Fruit fly (Drosophila melanogaster) whole organism, embryonic: Measurements from ENCODE around the gene Mtch.

Experiments used
- Asciz ChIP-seq: fragments of 200-800 bp; sonication (Bioruptor generic); optimal IDR thresholded peaks from 2 replicates; lab custom pipeline; 2017; ENCODE audit warnings: missing biosample characterization, mild to moderate bottlenecking, missing genetic modification characterization, missing genetic modification reagents
- C15 ChIP-seq: fragments of 200-800 bp; sonication (Bioruptor generic); IDR thresholded peaks from 3 replicates; pipeline ENCODE4 v1.3.6; 2022; ENCODE audit warnings: missing biosample characterization, missing genetic modification characterization
- CG10147 ChIP-seq: fragments of 200-800 bp; sonication (Bioruptor generic); optimal IDR thresholded peaks from 2 replicates; lab custom pipeline; 2019; ENCODE audit warnings: missing biosample characterization, mild to moderate bottlenecking, missing genetic modification characterization, moderate library complexity
- CG11398 ChIP-seq: fragments of 200-800 bp; sonication (Bioruptor generic); optimal IDR thresholded peaks from 2 replicates; lab custom pipeline; 2016; ENCODE audit warnings: missing biosample characterization, missing genetic modification characterization
- CG15073 ChIP-seq: fragments of 200-800 bp; sonication (Bioruptor generic); optimal IDR thresholded peaks from 2 replicates; lab custom pipeline; 2016; ENCODE audit warnings: missing biosample characterization, missing genetic modification characterization
- CG1529 ChIP-seq: fragments of 200-800 bp; sonication (Bioruptor generic); optimal IDR thresholded peaks from 3 replicates; lab custom pipeline; 2018; ENCODE audit warnings: missing biosample characterization, missing genetic modification characterization
- CG16863 ChIP-seq: fragments of 200-800 bp; sonication (Bioruptor generic); optimal IDR thresholded peaks from 3 replicates; lab custom pipeline; 2016; ENCODE audit warnings: missing biosample characterization, missing genetic modification characterization
- CG17359 ChIP-seq: fragments of 200-800 bp; sonication (Bioruptor generic); optimal IDR thresholded peaks from 3 replicates; lab custom pipeline; 2018; ENCODE audit warnings: missing biosample characterization, mild to moderate bottlenecking, missing genetic modification characterization, moderate library complexity
- CG2116 ChIP-seq: fragments of 200-800 bp; sonication (Bioruptor generic); optimal IDR thresholded peaks from 3 replicates; lab custom pipeline; 2018; ENCODE audit warnings: missing biosample characterization, mild to moderate bottlenecking, missing genetic modification characterization
- CG2199 ChIP-seq: fragments of 200-800 bp; sonication (Bioruptor generic); IDR thresholded peaks from 3 replicates; pipeline ENCODE4 v1.3.6; 2022; ENCODE audit warnings: missing biosample characterization, missing genetic modification characterization
- CG2202 ChIP-seq: fragments of 200-800 bp; sonication (Bioruptor generic); optimal IDR thresholded peaks from 2 replicates; lab custom pipeline; 2018; ENCODE audit warnings: missing biosample characterization, mild to moderate bottlenecking, missing genetic modification characterization
- CG34422 ChIP-seq: fragments of 200-800 bp; sonication (Bioruptor generic); IDR thresholded peaks from 3 replicates; pipeline ENCODE4 v1.3.6; 2022; ENCODE audit warnings: missing biosample characterization, missing genetic modification characterization
- CG3838 ChIP-seq: fragments of 200-800 bp; sonication (Bioruptor generic); optimal IDR thresholded peaks from 3 replicates; lab custom pipeline; 2016; ENCODE audit warnings: missing biosample characterization, missing genetic modification characterization
- CG3847 ChIP-seq: fragments of 200-800 bp; sonication (Bioruptor generic); IDR thresholded peaks from 2 replicates; pipeline ENCODE4 v1.3.6; 2022; ENCODE audit warnings: missing biosample characterization, missing genetic modification characterization
- CG4730 ChIP-seq: fragments of 200-800 bp; sonication (Bioruptor generic); IDR thresholded peaks from 2 replicates; pipeline ENCODE4 v1.3.6; 2022; ENCODE audit warnings: missing biosample characterization, missing genetic modification characterization
- CG6654 ChIP-seq: fragments of 200-800 bp; sonication (Bioruptor generic); optimal IDR thresholded peaks from 2 replicates; lab custom pipeline; 2017; ENCODE audit warnings: missing biosample characterization, mild to moderate bottlenecking, missing genetic modification characterization
- CG6791 ChIP-seq: fragments of 200-800 bp; sonication (Bioruptor generic); IDR thresholded peaks from 3 replicates; pipeline ENCODE4 v1.3.6; 2022; ENCODE audit warnings: missing biosample characterization, missing genetic modification characterization; ENCODE audit not compliant: partially characterized antibody
- CG8944 ChIP-seq: fragments of 200-800 bp; sonication (Bioruptor generic); optimal IDR thresholded peaks from 3 replicates; lab custom pipeline; 2016; ENCODE audit warnings: missing biosample characterization, missing genetic modification characterization
- CG9609 ChIP-seq: fragments of 200-800 bp; sonication (Bioruptor generic); optimal IDR thresholded peaks from 3 replicates; lab custom pipeline; 2016; ENCODE audit warnings: missing biosample characterization, missing genetic modification characterization
- CHES-1-like ChIP-seq: fragments of 200-800 bp; sonication (Bioruptor generic); optimal IDR thresholded peaks from 2 replicates; lab custom pipeline; 2016; ENCODE audit warnings: missing biosample characterization, missing genetic modification characterization
- Dek ChIP-seq: fragments of 200-800 bp; sonication (Bioruptor generic); optimal IDR thresholded peaks from 3 replicates; lab custom pipeline; 2019; ENCODE audit warnings: missing biosample characterization, mild to moderate bottlenecking, missing genetic modification characterization, moderate library complexity
- Dfd ChIP-seq, 2 experiments: fragments of >200 bp; optimal IDR thresholded peaks; 2 replicates each; lab custom pipeline; 2017; ENCODE audit warnings: missing biosample characterization in 2 of 2, missing genetic modification characterization in 2 of 2
- Doc3 ChIP-seq: fragments of 200-800 bp; sonication (Bioruptor generic); IDR thresholded peaks from 3 replicates; pipeline ENCODE4 v1.3.6; 2022; ENCODE audit warnings: missing biosample characterization, missing genetic modification characterization; ENCODE audit not compliant: partially characterized antibody
- Drgx ChIP-seq: fragments of 200-800 bp; sonication (Bioruptor generic); IDR thresholded peaks from 2 replicates; pipeline ENCODE4 v1.3.6; 2022; ENCODE audit warnings: missing biosample characterization, missing genetic modification characterization
- Ets65A ChIP-seq: fragments of 200-800 bp; sonication (Bioruptor generic); peaks from one replicate; lab custom pipeline; 2016; ENCODE audit warnings: missing biosample characterization, missing genetic modification characterization
- HmgZ ChIP-seq: fragments of 200-800 bp; sonication (Bioruptor generic); optimal IDR thresholded peaks from 2 replicates; lab custom pipeline; 2018; ENCODE audit warnings: missing biosample characterization, mild to moderate bottlenecking, missing genetic modification characterization
- Hr78 ChIP-seq, 2 experiments: fragments of 200-800 bp in 1 of 2; fragments of >200 bp in 1 of 2; sonication (Bioruptor generic) in 1 of 2; optimal IDR thresholded peaks; 2 replicates each; lab custom pipeline; 2017 to 2019; ENCODE audit warnings: missing biosample characterization in 2 of 2, missing genetic modification characterization in 2 of 2, mild to moderate bottlenecking in 1 of 2, moderate library complexity in 1 of 2
- Lhr ChIP-seq: fragments of 200-800 bp; sonication (Bioruptor generic); optimal IDR thresholded peaks from 3 replicates; lab custom pipeline; 2017; ENCODE audit warnings: mild to moderate bottlenecking, missing biosample characterization, missing genetic modification reagents, missing genetic modification characterization
- MTF-1 ChIP-seq: fragments of 200-800 bp; sonication (Bioruptor generic); optimal IDR thresholded peaks from 2 replicates; lab custom pipeline; 2018; ENCODE audit warnings: missing biosample characterization, mild to moderate bottlenecking, missing genetic modification characterization, borderline replicate concordance
- Spps ChIP-seq: fragments of 200-800 bp; sonication (Bioruptor generic); optimal IDR thresholded peaks from 2 replicates; lab custom pipeline; 2018; ENCODE audit warnings: missing biosample characterization, mild to moderate bottlenecking, missing genetic modification characterization
- Trl ChIP-seq, 3 experiments: fragments of >200 bp in 2 of 3; fragments of 200-800 bp in 1 of 3; sonication (Bioruptor generic) in 1 of 3; optimal IDR thresholded peaks; 2 replicates in 1 of 3; 3 replicates in 2 of 3; lab custom pipeline; 2016 to 2017; ENCODE audit warnings: missing biosample characterization in 1 of 3, missing genetic modification characterization in 1 of 3
- Xbp1 ChIP-seq: fragments of 200-800 bp; sonication (Bioruptor generic); optimal IDR thresholded peaks from 3 replicates; lab custom pipeline; 2016; ENCODE audit warnings: missing biosample characterization, mild to moderate bottlenecking, missing genetic modification characterization
- corto ChIP-seq: fragments of 200-800 bp; sonication (Bioruptor generic); optimal IDR thresholded peaks from 2 replicates; lab custom pipeline; 2016; ENCODE audit warnings: missing biosample characterization, mild to moderate bottlenecking, missing genetic modification characterization, moderate library complexity
- crp ChIP-seq, 2 experiments: fragments of 200-800 bp; sonication (Bioruptor generic); optimal IDR thresholded peaks; 2 replicates in 1 of 2; 3 replicates in 1 of 2; lab custom pipeline; 2017; ENCODE audit warnings: missing biosample characterization in 2 of 2, missing genetic modification characterization in 2 of 2, mild to moderate bottlenecking in 1 of 2, moderate library complexity in 1 of 2
- eve ChIP-seq, 2 experiments: fragments of >200 bp; optimal IDR thresholded peaks; 2 replicates each; lab custom pipeline; 2017; ENCODE audit warnings: missing biosample characterization in 2 of 2, missing genetic modification characterization in 2 of 2
- gfzf ChIP-seq: fragments of 200-800 bp; sonication (Bioruptor generic); optimal IDR thresholded peaks from 2 replicates; lab custom pipeline; 2016; ENCODE audit warnings: missing biosample characterization, mild to moderate bottlenecking, missing genetic modification characterization, moderate library complexity
- hbn ChIP-seq: fragments of 200-800 bp; sonication (Bioruptor generic); IDR thresholded peaks from 2 replicates; pipeline ENCODE4 v1.3.6; 2022; ENCODE audit warnings: missing biosample characterization, missing genetic modification characterization; ENCODE audit not compliant: partially characterized antibody
- kah ChIP-seq: fragments of 200-800 bp; sonication (Bioruptor generic); optimal IDR thresholded peaks from 2 replicates; lab custom pipeline; 2018; ENCODE audit warnings: missing biosample characterization, mild to moderate bottlenecking, missing genetic modification characterization
- lola ChIP-seq, 3 experiments: fragments of >200 bp in 2 of 3; fragments of 200-800 bp in 1 of 3; sonication (Bioruptor generic) in 1 of 3; optimal IDR thresholded peaks; 2 replicates each; lab custom pipeline; 2017 to 2019; ENCODE audit warnings: missing biosample characterization in 3 of 3, missing genetic modification characterization in 3 of 3, mild to moderate bottlenecking in 1 of 3, moderate library complexity in 1 of 3
- nerfin-2 ChIP-seq: fragments of 200-800 bp; sonication (Bioruptor generic); IDR thresholded peaks from 2 replicates; pipeline ENCODE4 v1.3.6; 2022; ENCODE audit warnings: missing biosample characterization, missing genetic modification characterization; ENCODE audit not compliant: partially characterized antibody
- pan ChIP-seq, 4 experiments: fragments of >200 bp in 3 of 4; fragments of 200-800 bp in 1 of 4; sonication (Bioruptor generic) in 1 of 4; optimal IDR thresholded peaks in 3 of 4; IDR thresholded peaks in 1 of 4; 2 replicates each; pipeline versions ENCODE4 v1.3.6 to Lab custom; 2017 to 2022; ENCODE audit warnings: missing biosample characterization in 2 of 4, missing genetic modification characterization in 2 of 4, mixed read lengths in 1 of 4
- ro ChIP-seq: fragments of 200-800 bp; sonication (Bioruptor generic); IDR thresholded peaks from 2 replicates; pipeline ENCODE4 v1.3.6; 2022; ENCODE audit warnings: missing biosample characterization, missing genetic modification characterization
- row ChIP-seq: fragments of 200-800 bp; sonication (Bioruptor generic); IDR thresholded peaks from 3 replicates; pipeline ENCODE4 v1.3.6; 2022; ENCODE audit warnings: missing biosample characterization, missing genetic modification characterization
- shn ChIP-seq: fragments of 200-800 bp; sonication (Bioruptor generic); optimal IDR thresholded peaks from 3 replicates; lab custom pipeline; 2016; ENCODE audit warnings: missing biosample characterization, missing genetic modification characterization
- stc ChIP-seq: fragments of 200-800 bp; sonication (Bioruptor generic); IDR thresholded peaks from 2 replicates; pipeline ENCODE4 v1.3.6; 2022; ENCODE audit warnings: missing biosample characterization, missing genetic modification characterization
- tx ChIP-seq: fragments of 200-800 bp; sonication (Bioruptor generic); optimal IDR thresholded peaks from 2 replicates; lab custom pipeline; 2016; ENCODE audit warnings: missing biosample characterization, missing genetic modification characterization

Gene Mtch

dm6 chr3L:223019-223902 is 38.8 kb downstream of the Mtch start, which contains the start of the genes pyx and CG33229 (continued):
- TF ChIP-seq CG4730 (GFP tag; lab: Robert Waterston, UW) (peak; percentile 64), CG2199 (GFP tag; lab: Robert Waterston, UW) (0 out of 3 replicates have a peak, but pooled peaks have one; percentile 57), stc (peak; percentile 72), eve (GFP tag; optimal IDR thresholded peaks at IDR 0.05; lab: Kevin White, UChicago) (no peak), CG17359 (peak; percentile 78), CG8944 (GFP tag; lab: Kevin White, UChicago) (peak; percentile 81), CG34422 (GFP tag; lab: Robert Waterston, UW) (peak; percentile 88), shn (GFP tag; lab: Kevin White, UChicago) (peak; percentile 78), CG2202 (peak; percentile 12), Hr78 (GFP tag; optimal IDR thresholded peaks at IDR 0.05; lab: Kevin White, UChicago) (peak in 1 of 2 experiments; percentile 40), tx (GFP tag; lab: Kevin White, UChicago) (peak; percentile 82), CG6654 (GFP tag; lab: Kevin White, UChicago) (peak; percentile 69), Asciz (peak; percentile 64), CG15073 (GFP tag; lab: Kevin White, UChicago) (peak; percentile 51), ro (peak; percentile 44; the same call in 1 of the 2 replicates), C15 (GFP tag; lab: Robert Waterston, UW) (peak; percentile 66; the same call in 1 of the 3 replicates), crp (GFP tag; optimal IDR thresholded peaks at IDR 0.05; lab: Kevin White, UChicago) (peak in 1 of 2 experiments; percentile 30), CG3847 (GFP tag; lab: Robert Waterston, UW) (peak; percentile 87), CG1529 (peak; percentile 47), Doc3 (GFP tag; lab: Robert Waterston, UW) (no peak), kah (GFP tag; lab: Kevin White, UChicago) (peak; percentile 39), Trl (optimal IDR thresholded peaks at IDR 0.05; lab: Kevin White, UChicago) (no peak), Trl (GFP tag; optimal IDR thresholded peaks at IDR 0.05; lab: Kevin White, UChicago) (peak; percentile 70), CHES-1-like (GFP tag; lab: Kevin White, UChicago) (peak; percentile 85), CG10147 (GFP tag; lab: Kevin White, UChicago) (peak; percentile 92), nerfin-2 (GFP tag; lab: Robert Waterston, UW) (no peak), CG9609 (GFP tag; lab: Kevin White, UChicago) (peak; percentile 88), Drgx (GFP tag; lab: Robert Waterston, UW) (peak; percentile 77), CG16863 (GFP tag; lab: Kevin White, UChicago) (peak; percentile 70), Ets65A (peak; percentile 99), Dfd (GFP tag; optimal IDR thresholded peaks at IDR 0.05; lab: Kevin White, UChicago) (no peak), pan (optimal IDR thresholded peaks at IDR 0.05; lab: Kevin White, UChicago) (no peak), pan (GFP tag; optimal IDR thresholded peaks at IDR 0.05 in 1 of 2, IDR thresholded peaks at IDR 0.05 in 1 of 2) (peak in 1 of 2 experiments; percentile 70), CG11398 (GFP tag; lab: Kevin White, UChicago) (no peak), Lhr (GFP tag; lab: Kevin White, UChicago) (peak; percentile 31), gfzf (GFP tag; lab: Kevin White, UChicago) (peak; percentile 77), Spps (tag; lab: Kevin White, UChicago) (no peak), MTF-1 (no peak), CG3838 (peak; percentile 56), CG6791 (GFP tag; lab: Robert Waterston, UW) (peak; percentile 34; the same call in 1 of the 3 replicates), lola (GFP tag; optimal IDR thresholded peaks at IDR 0.05; lab: Kevin White, UChicago) (peak in 1 of 3 experiments; percentile 80), HmgZ (tag; lab: Kevin White, UChicago) (peak; percentile 56), CG2116 (GFP tag; lab: Kevin White, UChicago) (peak; percentile 61), Dek (tag; lab: Kevin White, UChicago) (peak; percentile 92), row (GFP tag; lab: Robert Waterston, UW) (peak; percentile 88), Xbp1 (GFP tag; lab: Kevin White, UChicago) (peak; percentile 91), hbn (GFP tag; lab: Robert Waterston, UW) (no peak), corto (no peak)
